Fruit fly (Drosophila melanogaster): ENCODE results near the gene mab-21.

The mab-21 gene

dm6 chrX:5995951-5996350 lies 17.0 kb downstream of the mab-21 start (continued):
- TF ChIP-seq sens (GFP tag) (peak; percentile 78), jumu (GFP tag; optimal IDR thresholded peaks at IDR 0.05) (no peak), CG2712 (tag; optimal IDR thresholded peaks at IDR 0.05) (peak; percentile 51), Gsc (GFP tag; IDR thresholded peaks at IDR 0.05) (no peak), CG3407 (GFP tag; optimal IDR thresholded peaks at IDR 0.05) (no peak), crc (GFP tag; optimal IDR thresholded peaks at IDR 0.05) (no peak), CG9876 (GFP tag; optimal IDR thresholded peaks at IDR 0.05) (no peak), slou (GFP tag; optimal IDR thresholded peaks at IDR 0.05) (no peak), HLH3B (GFP tag; IDR thresholded peaks at IDR 0.05) (peak; percentile 39; the same call in 1 of the 2 replicates), H15 (GFP tag; IDR thresholded peaks at IDR 0.05) (no peak), HLH4C (GFP tag; IDR thresholded peaks at IDR 0.05; ENCODE audit: partially characterized antibody) (no peak), CG17359 (tag; optimal IDR thresholded peaks at IDR 0.05) (peak; percentile 30), GATAe (GFP tag; conservative IDR thresholded peaks at IDR 0.05) (no peak), CG32767 (GFP tag; IDR thresholded peaks at IDR 0.05) (no peak), CG8765 (GFP tag; IDR thresholded peaks at IDR 0.05) (no peak), phol (tag; optimal IDR thresholded peaks at IDR 0.05) (peak; percentile 44), p53 (GFP tag; optimal IDR thresholded peaks at IDR 0.05) (no peak), Hand (GFP tag; optimal IDR thresholded peaks at IDR 0.05) (no peak), Mes4 (GFP tag; optimal IDR thresholded peaks at IDR 0.05) (no peak), dysf (GFP tag; IDR thresholded peaks at IDR 0.05) (0 out of 3 replicates have a peak, but pooled peaks have one; percentile 23), nau (GFP tag; optimal IDR thresholded peaks at IDR 0.05) (no peak), seq (GFP tag; IDR thresholded peaks at IDR 0.05) (no peak), CG9727 (GFP tag; optimal IDR thresholded peaks at IDR 0.05) (peak; percentile 51), Lim3 (GFP tag; IDR thresholded peaks at IDR 0.05) (no peak), ftz-f1 (GFP tag; optimal IDR thresholded peaks at IDR 0.05) (no peak), CG12071 (GFP tag; optimal IDR thresholded peaks at IDR 0.05) (no peak), CG15479 (GFP tag; optimal IDR thresholded peaks at IDR 0.05) (no peak), pum (GFP tag; optimal IDR thresholded peaks at IDR 0.05) (no peak), HHEX (GFP tag; optimal IDR thresholded peaks at IDR 0.05) (no peak), croc (GFP tag; conservative IDR thresholded peaks at IDR 0.05) (no peak), Dbx (GFP tag; IDR thresholded peaks at IDR 0.05) (no peak), Nf-YB (GFP tag; optimal IDR thresholded peaks at IDR 0.05) (no peak), Scr (GFP tag; IDR thresholded peaks at IDR 0.05; ENCODE audit: partially characterized antibody) (no peak), CG14965 (GFP tag; optimal IDR thresholded peaks at IDR 0.05; ENCODE audit: borderline replicate concordance) (no peak), CG6765 (GFP tag; optimal IDR thresholded peaks at IDR 0.05) (no peak), Jarid2 (GFP tag; optimal IDR thresholded peaks at IDR 0.05) (no peak), chif (GFP tag; optimal IDR thresholded peaks at IDR 0.05) (peak in 1 of 2 experiments; percentile 40), kah (GFP tag; optimal IDR thresholded peaks at IDR 0.05) (no peak), otp (GFP tag; IDR thresholded peaks at IDR 0.05) (no peak), HmgZ (tag; optimal IDR thresholded peaks at IDR 0.05) (no peak), ac (GFP tag; optimal IDR thresholded peaks at IDR 0.05) (no peak), tll (GFP tag; optimal IDR thresholded peaks at IDR 0.05) (no peak), fd96Cb (tag; optimal IDR thresholded peaks at IDR 0.05) (peak; percentile 36), gsb-n (tag; optimal IDR thresholded peaks at IDR 0.05) (no peak), tx (GFP tag; optimal IDR thresholded peaks at IDR 0.05) (no peak), ase (GFP tag; IDR thresholded peaks at IDR 0.05) (no peak), Oaz (GFP tag; IDR thresholded peaks at IDR 0.05) (no peak), Sox102F (GFP tag; optimal IDR thresholded peaks at IDR 0.05) (peak; percentile 51), nmo (GFP tag; optimal IDR thresholded peaks at IDR 0.05) (peak; percentile 38), CG7357 (GFP tag; IDR thresholded peaks at IDR 0.05) (no peak), CG13123 (GFP tag; optimal IDR thresholded peaks at IDR 0.05) (no peak), bowl (GFP tag; IDR thresholded peaks at IDR 0.05) (no peak)
